Worm (Caenorhabditis elegans): ENCODE results near the gene ceh-63.

The ceh-63 gene

ce11 chrX:3634782-3635181 is 39.1 kb downstream of the ceh-63 start:
- TF ChIP-seq ces-1 (GFP tag; optimal IDR thresholded peaks at IDR 0.05): peak; percentile 18
- no peak for TF ChIP-seq M03D4.4 (tag; optimal IDR thresholded peaks at IDR 0.05)

DNA sequence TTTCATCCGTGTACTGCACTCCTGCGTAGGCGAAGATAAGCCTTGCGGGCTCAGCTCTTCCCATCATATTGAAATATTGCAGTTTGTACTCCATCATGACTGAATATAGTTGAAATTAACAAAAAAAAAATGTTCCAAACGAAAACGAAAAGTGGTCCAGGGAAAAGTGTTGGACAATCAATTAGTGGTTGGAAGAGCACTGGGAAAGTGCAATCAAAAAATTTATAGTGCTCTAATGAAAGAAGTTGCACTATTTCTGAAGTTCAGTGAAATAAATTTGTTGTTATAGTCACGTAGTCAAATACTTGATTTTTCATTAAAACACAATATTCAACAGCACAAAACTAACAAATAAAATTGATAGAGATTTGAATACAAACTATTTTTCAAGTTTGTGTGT is 40.2 kb downstream of the ceh-63 start, which contains the start of gene gst-11:
TSS of gene gst-11 (minus strand) at position 101 of the 400 bp plus-strand sequence.
- no peak for TF ChIP-seq ceh-83 (GFP tag; optimal IDR thresholded peaks at IDR 0.05)
- TF ChIP-seq nhr-237 (tag; optimal IDR thresholded peaks at IDR 0.05): no peak
- TF ChIP-seq drap-1 (GFP tag; optimal IDR thresholded peaks at IDR 0.05): no peak
- no peak for TF ChIP-seq flh-1 (GFP tag; optimal IDR thresholded peaks at IDR 0.05)
- TF ChIP-seq mls-2 (tag; optimal IDR thresholded peaks at IDR 0.05): no peak
- no peak for TF ChIP-seq nhr-12 (tag; optimal IDR thresholded peaks at IDR 0.05)
- TF ChIP-seq ztf-11 (tag; optimal IDR thresholded peaks at IDR 0.05): no peak
- no peak for TF ChIP-seq snpc-4 (tag; optimal IDR thresholded peaks at IDR 0.05)
- no peak for TF ChIP-seq M03D4.4 (tag; optimal IDR thresholded peaks at IDR 0.05)
- TF ChIP-seq bed-3 (GFP tag; optimal IDR thresholded peaks at IDR 0.05): no peak
- TF ChIP-seq mep-1 (tag; optimal IDR thresholded peaks at IDR 0.05): no peak
- TF ChIP-seq nhr-2 (tag; optimal IDR thresholded peaks at IDR 0.05): no peak
- TF ChIP-seq lsy-2 (tag; optimal IDR thresholded peaks at IDR 0.05): no peak
- TF ChIP-seq nhr-76 (tag; optimal IDR thresholded peaks at IDR 0.05): no peak
- no peak for TF ChIP-seq nhr-28 (tag; optimal IDR thresholded peaks at IDR 0.05)
- no peak for TF ChIP-seq elt-1 (tag; optimal IDR thresholded peaks at IDR 0.05; ENCODE audit: borderline replicate concordance, insufficient read depth)
- no peak for TF ChIP-seq elt-3 (tag; optimal IDR thresholded peaks at IDR 0.05)

DNA sequence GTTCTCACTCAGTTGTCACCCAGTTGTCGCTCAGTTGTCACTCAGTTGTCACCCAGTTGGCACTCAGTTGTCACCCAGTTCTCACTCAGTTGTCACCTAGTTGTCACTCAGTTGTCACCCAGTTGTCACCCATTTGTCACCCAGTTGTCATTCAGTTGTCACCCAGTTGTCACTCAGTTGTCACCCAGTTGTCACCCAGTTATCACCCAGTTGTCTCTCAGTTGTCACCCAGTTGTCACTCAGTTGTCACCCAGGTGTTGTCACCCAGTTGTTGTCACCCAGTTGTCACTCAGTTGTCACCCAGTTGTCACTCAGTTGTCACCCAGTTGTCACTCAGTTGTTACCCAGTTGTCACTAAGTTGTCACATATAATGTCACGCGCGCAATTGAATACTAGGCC is 42.3 kb downstream of the ceh-63 start:
- TF ChIP-seq tbx-8 (GFP tag; optimal IDR thresholded peaks at IDR 0.05) (peak; percentile 98), sem-2 (GFP tag; optimal IDR thresholded peaks at IDR 0.05) (no peak)

ce11 chrX:3630090-3630489 is 43.8 kb downstream of the ceh-63 start:
- TF ChIP-seq nhr-28 (tag; optimal IDR thresholded peaks at IDR 0.05) (no peak), sptf-1 (tag; optimal IDR thresholded peaks at IDR 0.05) (no peak), elt-3 (tag; optimal IDR thresholded peaks at IDR 0.05) (no peak), elt-1 (tag; optimal IDR thresholded peaks at IDR 0.05; ENCODE audit: borderline replicate concordance, insufficient read depth) (no peak), blmp-1 (tag; optimal IDR thresholded peaks at IDR 0.05) (no peak), drap-1 (GFP tag; optimal IDR thresholded peaks at IDR 0.05) (no peak), mls-2 (tag; optimal IDR thresholded peaks at IDR 0.05) (no peak), mep-1 (tag; optimal IDR thresholded peaks at IDR 0.05) (no peak), ceh-39 (tag; optimal IDR thresholded peaks at IDR 0.05) (no peak), ham-2 (GFP tag; optimal IDR thresholded peaks at IDR 0.05) (no peak), unc-62 (GFP tag; optimal IDR thresholded peaks at IDR 0.05) (no peak), M03D4.4 (tag; optimal IDR thresholded peaks at IDR 0.05) (no peak), nhr-76 (tag; optimal IDR thresholded peaks at IDR 0.05) (no peak), nhr-2 (tag; optimal IDR thresholded peaks at IDR 0.05) (no peak), mab-5 (tag; optimal IDR thresholded peaks at IDR 0.05) (no peak)

ce11 chrX:3628016-3628415 is 45.8 kb downstream of the ceh-63 start, which contains the start of gene vep-2:
Gene vep-2, plus strand, starts transcription at chrX:3628316.
- TF ChIP-seq lsy-2 (tag; optimal IDR thresholded peaks at IDR 0.05) (no peak), nhr-12 (tag; optimal IDR thresholded peaks at IDR 0.05) (no peak)

- TF ChIP-seq lin-32 (GFP tag; optimal IDR thresholded peaks at IDR 0.05) (no peak), flh-1 (GFP tag; optimal IDR thresholded peaks at IDR 0.05) (no peak), ztf-11 (tag; optimal IDR thresholded peaks at IDR 0.05) (no peak)
Observed at ce11 chrX:3625599-3625998, 48.3 kb downstream of the ceh-63 start.

DNA sequence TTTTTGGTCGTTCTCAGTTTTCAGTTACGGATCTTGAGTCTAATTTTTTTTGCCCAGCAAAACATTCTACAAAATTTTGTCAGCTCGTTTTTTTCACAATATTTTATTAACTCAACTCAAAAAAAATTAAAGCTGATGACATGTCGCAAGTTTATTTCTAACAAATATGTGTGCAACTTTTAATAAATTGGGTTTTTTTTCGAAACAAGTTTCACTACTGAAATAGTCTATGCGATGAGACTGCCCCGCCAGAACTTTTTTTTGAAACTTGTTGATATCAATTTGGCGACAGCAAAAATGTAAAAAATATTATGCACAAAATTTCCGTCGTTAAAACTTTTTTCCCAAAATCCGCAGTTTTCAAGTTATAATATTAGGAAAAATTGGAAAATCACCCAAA is 50.7 kb downstream of the ceh-63 start, which contains the start of gene C18B2.2:
TSS of gene C18B2.2 (plus strand) at position 301 of the 400 bp plus-strand sequence.
- TF ChIP-seq blmp-1 (tag; optimal IDR thresholded peaks at IDR 0.05) (no peak), unc-62 (GFP tag; optimal IDR thresholded peaks at IDR 0.05) (no peak), ham-2 (GFP tag; optimal IDR thresholded peaks at IDR 0.05) (no peak), nhr-28 (tag; optimal IDR thresholded peaks at IDR 0.05) (no peak)

Measured in whole organism, mixed stage, embryonic.